Worm (Caenorhabditis elegans) whole organism, L2 larva: Measurements from ENCODE around the gene bath-39.
A peak's percentile ranks its signal among the peaks of the same experiment; 100 is the strongest.

Experiments
- alr-1 ChIP-seq: fragments of 150-350 bp; optimal IDR thresholded peaks from 2 replicates; lab custom pipeline; 2014; ENCODE audit warnings: missing biosample characterization, missing genetic modification characterization
- aly-2 ChIP-seq: fragments of 150-350 bp; optimal IDR thresholded peaks from 2 replicates; lab custom pipeline; 2014; ENCODE audit warnings: missing biosample characterization, missing genetic modification characterization
- ama-1 ChIP-seq: fragments of 150-350 bp; optimal IDR thresholded peaks from 2 replicates; lab custom pipeline; 2018; ENCODE audit warnings: inconsistent platforms
- elt-1 ChIP-seq: fragments of 150-350 bp; optimal IDR thresholded peaks from 2 replicates; lab custom pipeline; 2014; ENCODE audit warnings: missing biosample characterization, missing genetic modification characterization
- fos-1 ChIP-seq: fragments of 150-350 bp; optimal IDR thresholded peaks from 2 replicates; lab custom pipeline; 2014; ENCODE audit warnings: missing biosample characterization, missing genetic modification characterization
- nhr-77 ChIP-seq: fragments of 150-350 bp; optimal IDR thresholded peaks from 2 replicates; lab custom pipeline; 2014; ENCODE audit warnings: missing biosample characterization, missing genetic modification characterization
- sma-9 ChIP-seq, 2 experiments: fragments of 150-350 bp in 1 of 2; sonication (generic microtip) in 1 of 2; optimal IDR thresholded peaks; 2 replicates each; lab custom pipeline; 2014 to 2016; ENCODE audit warnings: missing genetic modification characterization in 2 of 2, mild to moderate bottlenecking in 1 of 2, missing biosample characterization in 1 of 2, missing compliant biosample characterization in 1 of 2, missing genetic modification reagents in 1 of 2, moderate library complexity in 1 of 2
- unc-62 ChIP-seq: fragments of 150-350 bp; optimal IDR thresholded peaks from 2 replicates; lab custom pipeline; 2014; ENCODE audit warnings: missing biosample characterization, missing genetic modification reagents, missing genetic modification characterization
- ztf-4 ChIP-seq: fragments of 150-350 bp; optimal IDR thresholded peaks from 2 replicates; lab custom pipeline; 2014; ENCODE audit warnings: missing biosample characterization, missing genetic modification characterization

ce11 chrV:13472062-13472461, 12.8 kb downstream of the bath-39 start:
- TF ChIP-seq aly-2 (tag; lab: Kevin White, UChicago) (no peak), fos-1 (tag; lab: Kevin White, UChicago) (no peak), alr-1 (tag; lab: Kevin White, UChicago) (no peak), nhr-77 (no peak), elt-1 (tag; lab: Kevin White, UChicago) (no peak), unc-62 (no peak), sma-9 (GFP tag; optimal IDR thresholded peaks at IDR 0.05; lab: Kevin White, UChicago) (peak; percentile 19), sma-9 (tag; optimal IDR thresholded peaks at IDR 0.05; lab: Kevin White, UChicago) (no peak), ztf-4 (tag; lab: Kevin White, UChicago) (no peak), ama-1 (lab: Kevin White, UChicago) (no peak)
